Worm (Caenorhabditis elegans): ENCODE results near the gene ZK742.4.
A peak's percentile ranks its signal among the peaks of the same experiment; 100 is the strongest.

Gene ZK742.4

ce11 chrV:7776029-7776628 lies 35.5 kb downstream of the ZK742.4 start, which contains the start of the genes rpl-39 and rps-30 (continued):
- TF ChIP-seq nhr-19 (GFP tag; conservative IDR thresholded peaks at IDR 0.05): peak; percentile 81
- TF ChIP-seq nhr-11 (tag; optimal IDR thresholded peaks at IDR 0.05): peak; percentile 29
- peak; percentile 78 for TF ChIP-seq tbx-2 (tag; optimal IDR thresholded peaks at IDR 0.05)
- no peak for TF ChIP-seq tlp-1 (tag; optimal IDR thresholded peaks at IDR 0.05)
- TF ChIP-seq zip-4 (GFP tag; optimal IDR thresholded peaks at IDR 0.05): no peak
- no peak for TF ChIP-seq hlh-17 (GFP tag; optimal IDR thresholded peaks at IDR 0.05; ENCODE audit: borderline replicate concordance)
- no peak for TF ChIP-seq unc-62 (GFP tag; optimal IDR thresholded peaks at IDR 0.05)
- no peak for TF ChIP-seq pag-3 (tag; optimal IDR thresholded peaks at IDR 0.05; ENCODE audit: borderline replicate concordance, insufficient read depth)
- no peak for TF ChIP-seq sptf-1 (tag; optimal IDR thresholded peaks at IDR 0.05)
- TF ChIP-seq ceh-90 (tag; optimal IDR thresholded peaks at IDR 0.05): no peak
- no peak for TF ChIP-seq vab-15 (tag; optimal IDR thresholded peaks at IDR 0.05)
- TF ChIP-seq nhr-47 (tag; optimal IDR thresholded peaks at IDR 0.05): peak; percentile 86
- peak in 1 of 2 experiments; percentile 73 for TF ChIP-seq mdl-1 (tag; optimal IDR thresholded peaks at IDR 0.05)
- no peak for TF ChIP-seq nhr-28 (tag; optimal IDR thresholded peaks at IDR 0.05)
- no peak for TF ChIP-seq unc-30 (tag; optimal IDR thresholded peaks at IDR 0.05)
- TF ChIP-seq lin-39 (tag; optimal IDR thresholded peaks at IDR 0.05): peak; percentile 39
- peak; percentile 88 for TF ChIP-seq lin-13 (GFP tag; optimal IDR thresholded peaks at IDR 0.05)
- TF ChIP-seq dsc-1 (tag; optimal IDR thresholded peaks at IDR 0.05): peak; percentile 54
- peak; percentile 39 for TF ChIP-seq ama-1 (optimal IDR thresholded peaks at IDR 0.05)
- peak; percentile 84 to 94 (median 84) for TF ChIP-seq ceh-82 (tag; optimal IDR thresholded peaks at IDR 0.05)
- peak; percentile 71 for TF ChIP-seq blmp-1 (tag; optimal IDR thresholded peaks at IDR 0.05)
- no peak for TF ChIP-seq sox-4 (tag; optimal IDR thresholded peaks at IDR 0.05)
- TF ChIP-seq skn-1 (tag; optimal IDR thresholded peaks at IDR 0.05): peak; percentile 89
- peak; percentile 72 for TF ChIP-seq hpl-2 (GFP tag; optimal IDR thresholded peaks at IDR 0.05)
- peak; percentile 17 for TF ChIP-seq fkh-4 (tag; optimal IDR thresholded peaks at IDR 0.05; ENCODE audit: borderline replicate concordance)
- no peak for TF ChIP-seq C34B4.2 (tag; optimal IDR thresholded peaks at IDR 0.05)
- peak; percentile 86 for TF ChIP-seq rnt-1 (tag; optimal IDR thresholded peaks at IDR 0.05)
- TF ChIP-seq nhr-20 (tag; optimal IDR thresholded peaks at IDR 0.05): peak; percentile 88
- TF ChIP-seq sup-37 (GFP tag; optimal IDR thresholded peaks at IDR 0.05): peak; percentile 11
- peak; percentile 91 for TF ChIP-seq snu-23 (GFP tag; optimal IDR thresholded peaks at IDR 0.05)
- TF ChIP-seq lin-15B (tag; optimal IDR thresholded peaks at IDR 0.05): peak; percentile 79
- peak; percentile 30 for TF ChIP-seq zag-1 (tag; optimal IDR thresholded peaks at IDR 0.05)
- TF ChIP-seq efl-3 (GFP tag; optimal IDR thresholded peaks at IDR 0.05): no peak
- TF ChIP-seq dpl-1 (GFP tag; optimal IDR thresholded peaks at IDR 0.05): peak; percentile 77 to 80 (median 78)
- peak; percentile 82 to 90 for TF ChIP-seq lin-35 (GFP tag; optimal IDR thresholded peaks at IDR 0.05)
- no peak for TF ChIP-seq nhr-12 (tag; optimal IDR thresholded peaks at IDR 0.05)

- TF ChIP-seq nhr-85 (tag) (peak; percentile 52), lsy-2 (tag; optimal IDR thresholded peaks at IDR 0.05) (peak in 1 of 2 experiments; percentile 7), ceh-63 (GFP tag; optimal IDR thresholded peaks at IDR 0.05) (no peak)
Observed at ce11 chrV:7775226-7775625, 36.4 kb downstream of the ZK742.4 start.

- TF ChIP-seq nhr-20 (tag; optimal IDR thresholded peaks at IDR 0.05) (no peak), ceh-8 (GFP tag; optimal IDR thresholded peaks at IDR 0.05) (no peak), elt-3 (tag; optimal IDR thresholded peaks at IDR 0.05) (peak in 1 of 6 experiments; percentile 39), blmp-1 (tag; optimal IDR thresholded peaks at IDR 0.05) (peak; percentile 50), ceh-63 (GFP tag; optimal IDR thresholded peaks at IDR 0.05) (no peak), vab-15 (tag; optimal IDR thresholded peaks at IDR 0.05) (no peak), efl-3 (GFP tag; optimal IDR thresholded peaks at IDR 0.05) (no peak), pqm-1 (tag; optimal IDR thresholded peaks at IDR 0.05) (no peak), ama-1 (optimal IDR thresholded peaks at IDR 0.05) (no peak), zag-1 (tag; optimal IDR thresholded peaks at IDR 0.05) (no peak), nhr-85 (tag) (no peak)
Observed at ce11 chrV:7774143-7774595, 37.4 kb downstream of the ZK742.4 start, which contains the start of gene grl-10. Gene grl-10, plus strand, starts transcription at chrV:7774545.
